Worm (Caenorhabditis elegans) whole organism, early embryonic: Measurements from ENCODE around the gene col-173.

Experiments
- ama-1 ChIP-seq: fragments of 150-350 bp; optimal IDR thresholded peaks from 2 replicates; lab custom pipeline; 2014
- ets-7 ChIP-seq: sonication (generic microtip); optimal IDR thresholded peaks from 2 replicates; lab custom pipeline; 2016; ENCODE audit warnings: missing genotype, missing genetic modification characterization, missing compliant biosample characterization
- tbx-37 ChIP-seq: fragments of 200-800 bp; sonication (Bioruptor generic); conservative IDR thresholded peaks from 2 replicates; pipeline ENCODE4 v1.3.6; 2022; ENCODE audit warnings: missing genetic modification reagents, missing genetic modification characterization, missing compliant biosample characterization

ce11 chrX:6850412-6850811, 26.9 kb downstream of the col-173 start:
- TF ChIP-seq tbx-37 (GFP tag; lab: Robert Waterston, UW) = no peak
- TF ChIP-seq ets-7 (tag; lab: Kevin White, UChicago) = no peak
- no peak for TF ChIP-seq ama-1
